Fruit fly (Drosophila melanogaster) whole organism, embryonic: ENCODE results near the gene CAH9.
A peak's percentile ranks its signal among the peaks of the same experiment; 100 is the strongest.

Experiments
- Asciz ChIP-seq: fragments of 200-800 bp; sonication (Bioruptor generic); optimal IDR thresholded peaks from 2 replicates; lab custom pipeline; 2017; ENCODE audit warnings: missing biosample characterization, mild to moderate bottlenecking, missing genetic modification characterization, missing genetic modification reagents
- CG11560 ChIP-seq: fragments of 200-800 bp; sonication (Bioruptor generic); IDR thresholded peaks from 3 replicates; pipeline ENCODE4 v1.3.6; 2022; ENCODE audit warnings: missing biosample characterization, missing genetic modification characterization
- CG11696 ChIP-seq: fragments of 200-800 bp; sonication (Bioruptor generic); IDR thresholded peaks from 2 replicates; pipeline ENCODE4 v1.3.6; 2022; ENCODE audit warnings: missing biosample characterization, missing genetic modification characterization
- CG12236 ChIP-seq: fragments of 200-800 bp; sonication (Bioruptor generic); optimal IDR thresholded peaks from 2 replicates; lab custom pipeline; 2016; ENCODE audit warnings: missing biosample characterization, missing genetic modification characterization
- CG14014 ChIP-seq: fragments of 200-800 bp; sonication (Bioruptor generic); IDR thresholded peaks from 2 replicates; pipeline ENCODE4 v1.3.6; 2022; ENCODE audit warnings: missing biosample characterization, missing genetic modification characterization
- CG14667 ChIP-seq: fragments of 200-800 bp; sonication (Bioruptor generic); IDR thresholded peaks from 2 replicates; pipeline ENCODE4 v1.3.6; 2022; ENCODE audit warnings: missing biosample characterization, missing genetic modification characterization
- CG15601 ChIP-seq: fragments of 200-800 bp; sonication (Bioruptor generic); optimal IDR thresholded peaks from 3 replicates; lab custom pipeline; 2019; ENCODE audit warnings: missing biosample characterization, mild to moderate bottlenecking, missing genetic modification characterization, moderate library complexity
- CG1603 ChIP-seq: fragments of 200-800 bp; sonication (Bioruptor generic); optimal IDR thresholded peaks from 2 replicates; lab custom pipeline; 2019; ENCODE audit warnings: missing biosample characterization, mild to moderate bottlenecking, missing genetic modification characterization, moderate library complexity
- CG16813 ChIP-seq: fragments of 200-800 bp; sonication (Bioruptor generic); IDR thresholded peaks from 3 replicates; pipeline ENCODE4 v1.3.6; 2022; ENCODE audit warnings: missing biosample characterization, missing genetic modification characterization; ENCODE audit not compliant: partially characterized antibody
- CG17361 ChIP-seq: fragments of 200-800 bp; sonication (Bioruptor generic); IDR thresholded peaks from 3 replicates; pipeline ENCODE4 v1.3.6; 2022; ENCODE audit warnings: missing biosample characterization, missing genetic modification characterization
- CG17385 ChIP-seq: fragments of 200-800 bp; sonication (Bioruptor generic); optimal IDR thresholded peaks from 3 replicates; lab custom pipeline; 2018; ENCODE audit warnings: missing biosample characterization, mild to moderate bottlenecking, missing genetic modification characterization
- CG18262 ChIP-seq: fragments of 200-800 bp; optimal IDR thresholded peaks from 3 replicates; lab custom pipeline; 2019; ENCODE audit warnings: missing biosample characterization, mild to moderate bottlenecking, missing genetic modification characterization, moderate library complexity
- CG18764 ChIP-seq: fragments of 200-800 bp; sonication (Bioruptor generic); optimal IDR thresholded peaks from 3 replicates; lab custom pipeline; 2016; ENCODE audit warnings: missing biosample characterization, missing genetic modification characterization
- CG2202 ChIP-seq: fragments of 200-800 bp; sonication (Bioruptor generic); optimal IDR thresholded peaks from 2 replicates; lab custom pipeline; 2018; ENCODE audit warnings: missing biosample characterization, mild to moderate bottlenecking, missing genetic modification characterization
- CG2875 ChIP-seq: fragments of 200-800 bp; sonication (Bioruptor generic); optimal IDR thresholded peaks from 2 replicates; lab custom pipeline; 2017; ENCODE audit warnings: missing biosample characterization, mild to moderate bottlenecking, missing genetic modification characterization, missing genetic modification reagents
- CG4360 ChIP-seq: fragments of 200-800 bp; sonication (Bioruptor generic); IDR thresholded peaks from 2 replicates; pipeline ENCODE4 v1.3.6; 2022; ENCODE audit warnings: missing biosample characterization, missing genetic modification characterization
- CG4820 ChIP-seq: fragments of 200-800 bp; sonication (Bioruptor generic); optimal IDR thresholded peaks from 3 replicates; lab custom pipeline; 2016; ENCODE audit warnings: missing biosample characterization, missing genetic modification characterization
- CG7357 ChIP-seq: fragments of 200-800 bp; sonication (Bioruptor generic); IDR thresholded peaks from 3 replicates; pipeline ENCODE4 v1.3.6; 2022; ENCODE audit warnings: missing biosample characterization, missing genetic modification characterization
- CG7987 ChIP-seq: fragments of 200-800 bp; sonication (Bioruptor generic); optimal IDR thresholded peaks from 2 replicates; lab custom pipeline; 2018; ENCODE audit warnings: missing biosample characterization, mild to moderate bottlenecking, missing genetic modification characterization, moderate library complexity
- CG8089 ChIP-seq: fragments of 200-800 bp; sonication (Bioruptor generic); optimal IDR thresholded peaks from 3 replicates; lab custom pipeline; 2016; ENCODE audit warnings: missing biosample characterization, missing genetic modification characterization
- CG9817 ChIP-seq: fragments of 200-800 bp; sonication (Bioruptor generic); optimal IDR thresholded peaks from 2 replicates; lab custom pipeline; 2018; ENCODE audit warnings: missing biosample characterization, mild to moderate bottlenecking, missing genetic modification characterization, moderate library complexity
- CTCF ChIP-seq: fragments of 200-800 bp; sonication (Bioruptor generic); optimal IDR thresholded peaks from 2 replicates; lab custom pipeline; 2017; ENCODE audit warnings: missing biosample characterization, mild to moderate bottlenecking, missing genetic modification characterization, moderate library complexity
- CkIIα-i1 ChIP-seq: fragments of 200-800 bp; sonication (Bioruptor generic); IDR thresholded peaks from 2 replicates; pipeline ENCODE4 v1.3.6; 2022; ENCODE audit warnings: missing biosample characterization, missing genetic modification characterization
- Dp ChIP-seq: fragments of 200-800 bp; sonication (Bioruptor generic); optimal IDR thresholded peaks from 2 replicates; lab custom pipeline; 2018; ENCODE audit warnings: missing biosample characterization, mild to moderate bottlenecking, missing genetic modification characterization, moderate library complexity
- E2f1 ChIP-seq: fragments of 200-800 bp; sonication (Bioruptor generic); IDR thresholded peaks from 2 replicates; pipeline ENCODE4 v1.3.6; 2022; ENCODE audit warnings: missing biosample characterization, missing genetic modification characterization
- ERR ChIP-seq: fragments of 200-800 bp; sonication (Bioruptor generic); optimal IDR thresholded peaks from 2 replicates; lab custom pipeline; 2016; ENCODE audit warnings: missing biosample characterization, missing genetic modification characterization
- HLH3B ChIP-seq: fragments of 200-800 bp; sonication (Bioruptor generic); IDR thresholded peaks from 2 replicates; pipeline ENCODE4 v1.3.6; 2022; ENCODE audit warnings: missing biosample characterization, missing genetic modification characterization
- MESR4 ChIP-seq: fragments of 200-800 bp; sonication (Bioruptor generic); optimal IDR thresholded peaks from 2 replicates; lab custom pipeline; 2018; ENCODE audit warnings: missing biosample characterization, mild to moderate bottlenecking, missing genetic modification characterization, moderate library complexity
- Max ChIP-seq: fragments of 200-800 bp; sonication (Bioruptor generic); optimal IDR thresholded peaks from 2 replicates; lab custom pipeline; 2016; ENCODE audit warnings: missing biosample characterization, mild to moderate bottlenecking, missing genetic modification characterization
- NC2β ChIP-seq: fragments of 200-800 bp; sonication (Bioruptor generic); optimal IDR thresholded peaks from 2 replicates; lab custom pipeline; 2016; ENCODE audit warnings: missing biosample characterization, missing genetic modification characterization
- Poxn ChIP-seq: fragments of 200-800 bp; sonication (Bioruptor generic); IDR thresholded peaks from 2 replicates; pipeline ENCODE4 v1.3.6; 2022; ENCODE audit warnings: missing biosample characterization, missing genetic modification characterization
- Ptx1 ChIP-seq: fragments of 200-800 bp; sonication (Bioruptor generic); IDR thresholded peaks from 2 replicates; pipeline ENCODE4 v1.3.6; 2022; ENCODE audit warnings: missing biosample characterization, missing genetic modification characterization
- Side ChIP-seq: fragments of 200-800 bp; sonication (Bioruptor generic); optimal IDR thresholded peaks from 2 replicates; lab custom pipeline; 2016; ENCODE audit warnings: missing biosample characterization, missing genetic modification characterization
- Ssrp ChIP-seq: fragments of 200-800 bp; sonication (Bioruptor generic); optimal IDR thresholded peaks from 2 replicates; lab custom pipeline; 2018; ENCODE audit warnings: missing biosample characterization, mild to moderate bottlenecking, missing genetic modification characterization, moderate library complexity
- Tbp ChIP-seq: fragments of >200 bp; optimal IDR thresholded peaks from 2 replicates; lab custom pipeline; 2018; ENCODE audit warnings: missing biosample characterization, missing genetic modification characterization
- Xbp1 ChIP-seq: fragments of 200-800 bp; sonication (Bioruptor generic); optimal IDR thresholded peaks from 3 replicates; lab custom pipeline; 2016; ENCODE audit warnings: missing biosample characterization, mild to moderate bottlenecking, missing genetic modification characterization
- YL-1 ChIP-seq: fragments of 200-800 bp; sonication (Bioruptor generic); optimal IDR thresholded peaks from 3 replicates; lab custom pipeline; 2017; ENCODE audit warnings: missing biosample characterization, mild to moderate bottlenecking, missing genetic modification characterization
- al ChIP-seq: fragments of 200-800 bp; sonication (Bioruptor generic); IDR thresholded peaks from 2 replicates; pipeline ENCODE4 v1.3.6; 2022; ENCODE audit warnings: missing biosample characterization, missing genetic modification characterization
- ap ChIP-seq: fragments of 200-800 bp; sonication (Bioruptor generic); IDR thresholded peaks from 2 replicates; pipeline ENCODE4 v1.3.6; 2022; ENCODE audit warnings: missing biosample characterization, missing genetic modification characterization
- cad ChIP-seq: fragments of >200 bp; optimal IDR thresholded peaks from 2 replicates; lab custom pipeline; 2017; ENCODE audit warnings: missing biosample characterization, missing genetic modification characterization
- cg ChIP-seq: fragments of 200-800 bp; sonication (Bioruptor generic); optimal IDR thresholded peaks from 3 replicates; lab custom pipeline; 2019; ENCODE audit warnings: missing biosample characterization, mild to moderate bottlenecking, missing genetic modification characterization, moderate library complexity
- corto ChIP-seq: fragments of 200-800 bp; sonication (Bioruptor generic); optimal IDR thresholded peaks from 2 replicates; lab custom pipeline; 2016; ENCODE audit warnings: missing biosample characterization, mild to moderate bottlenecking, missing genetic modification characterization, moderate library complexity
- da ChIP-seq: fragments of 200-800 bp; sonication (Bioruptor generic); optimal IDR thresholded peaks from 2 replicates; lab custom pipeline; 2016; ENCODE audit warnings: missing biosample characterization, missing genetic modification characterization
- dmrt99B ChIP-seq: fragments of 200-800 bp; sonication (Bioruptor generic); optimal IDR thresholded peaks from 2 replicates; lab custom pipeline; 2018; ENCODE audit warnings: missing biosample characterization, mild to moderate bottlenecking, missing genetic modification characterization, moderate library complexity
- grau ChIP-seq: fragments of 200-800 bp; optimal IDR thresholded peaks from 3 replicates; lab custom pipeline; 2019; ENCODE audit warnings: missing biosample characterization, mild to moderate bottlenecking, missing genetic modification characterization, moderate library complexity
- ind ChIP-seq: fragments of 200-800 bp; sonication (Bioruptor generic); optimal IDR thresholded peaks from 3 replicates; lab custom pipeline; 2016; ENCODE audit warnings: missing biosample characterization, missing genetic modification characterization
- kay ChIP-seq: fragments of 200-800 bp; sonication (Bioruptor generic); optimal IDR thresholded peaks from 2 replicates; lab custom pipeline; 2016; ENCODE audit warnings: missing biosample characterization, missing genetic modification characterization
- lov ChIP-seq, 2 experiments: fragments of 200-800 bp in 1 of 2; fragments of >200 bp in 1 of 2; sonication (Bioruptor generic) in 1 of 2; IDR thresholded peaks in 1 of 2; optimal IDR thresholded peaks in 1 of 2; 2 replicates in 1 of 2; 3 replicates in 1 of 2; pipeline versions ENCODE4 v1.3.6 to Lab custom; 2017 to 2022; ENCODE audit warnings: missing biosample characterization in 1 of 2, missing genetic modification characterization in 1 of 2
- mirr ChIP-seq: fragments of 200-800 bp; sonication (Bioruptor generic); optimal IDR thresholded peaks from 3 replicates; lab custom pipeline; 2018; ENCODE audit warnings: missing biosample characterization, mild to moderate bottlenecking, missing genetic modification characterization
- mld ChIP-seq: fragments of 200-800 bp; sonication (Bioruptor generic); IDR thresholded peaks from 3 replicates; pipeline ENCODE4 v1.3.6; 2022; ENCODE audit warnings: missing biosample characterization, missing genetic modification characterization; ENCODE audit not compliant: partially characterized antibody
- wdn ChIP-seq: fragments of 200-800 bp; sonication (Bioruptor generic); IDR thresholded peaks from 2 replicates; pipeline ENCODE4 v1.3.6; 2022; ENCODE audit warnings: missing biosample characterization, missing genetic modification characterization
- zf30C ChIP-seq: fragments of 200-800 bp; sonication (Bioruptor generic); optimal IDR thresholded peaks from 3 replicates; lab custom pipeline; 2018; ENCODE audit warnings: missing biosample characterization, mild to moderate bottlenecking, missing genetic modification characterization

CAH9 gene

DNA sequence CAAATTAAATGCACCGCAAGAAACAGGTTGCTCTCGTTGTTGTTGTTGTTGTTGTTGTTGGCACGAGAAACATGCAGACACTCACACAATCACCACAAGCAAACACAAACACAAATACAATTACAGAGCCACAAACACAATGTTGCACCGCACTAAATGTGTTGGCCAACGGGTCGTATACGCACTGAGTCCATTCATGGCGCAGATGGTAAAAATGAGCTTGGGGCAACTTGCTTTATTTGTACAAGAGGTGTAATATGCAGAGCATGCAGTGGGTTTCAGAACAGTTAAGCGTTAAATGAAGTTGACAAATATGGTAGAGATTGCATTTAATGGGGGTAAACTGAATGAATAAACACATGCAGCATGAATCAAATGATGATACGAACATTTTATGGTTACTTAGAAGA lies 31.9 kb upstream of the CAH9 start (continued):
- peak; percentile 81 for TF ChIP-seq Asciz (GFP tag; lab: Kevin White, UChicago)
- no peak for TF ChIP-seq da (GFP tag; lab: Kevin White, UChicago)
- TF ChIP-seq CG16813 (GFP tag; lab: Robert Waterston, UW) = no peak
- no peak for TF ChIP-seq CG11560 (tag; lab: Robert Waterston, UW)
- TF ChIP-seq CG18262 (tag; lab: Kevin White, UChicago) = peak; percentile 42
- peak; percentile 80 for TF ChIP-seq cg
- TF ChIP-seq lov (optimal IDR thresholded peaks at IDR 0.05; lab: Kevin White, UChicago) = no peak
- TF ChIP-seq lov (GFP tag; IDR thresholded peaks at IDR 0.05; lab: Robert Waterston, UW) = no peak
- TF ChIP-seq CG17361 (GFP tag; lab: Robert Waterston, UW) = peak; percentile 56; the same call in 2 of the 3 replicates
- TF ChIP-seq Poxn (GFP tag; lab: Robert Waterston, UW) = no peak
- TF ChIP-seq CG14014 (GFP tag; lab: Robert Waterston, UW) = no peak
- no peak for TF ChIP-seq corto
- no peak for TF ChIP-seq NC2β (GFP tag; lab: Kevin White, UChicago)
- peak; percentile 40 for TF ChIP-seq CG17385
- TF ChIP-seq ap = no peak
- peak; percentile 18 for TF ChIP-seq CG7987 (GFP tag; lab: Kevin White, UChicago)
- TF ChIP-seq mirr (GFP tag; lab: Kevin White, UChicago) = no peak
- peak; percentile 52 for TF ChIP-seq CG12236 (GFP tag; lab: Kevin White, UChicago)
- no peak for TF ChIP-seq mld
- TF ChIP-seq Ssrp (tag; lab: Kevin White, UChicago) = no peak
- peak; percentile 1 for TF ChIP-seq CG18764 (GFP tag; lab: Kevin White, UChicago)
- no peak for TF ChIP-seq grau (tag; lab: Kevin White, UChicago)
- no peak for TF ChIP-seq wdn (GFP tag; lab: Robert Waterston, UW)
- TF ChIP-seq YL-1 = peak; percentile 27
- peak; percentile 68 for TF ChIP-seq CG1603 (tag; lab: Kevin White, UChicago)
- TF ChIP-seq zf30C (GFP tag; lab: Kevin White, UChicago) = no peak
- peak; percentile 78 for TF ChIP-seq CG2875
- peak; percentile 91 for TF ChIP-seq CG4360 (GFP tag; lab: Robert Waterston, UW)
- no peak for TF ChIP-seq CG9817 (tag; lab: Kevin White, UChicago)
- no peak for TF ChIP-seq Xbp1 (GFP tag; lab: Kevin White, UChicago)
- no peak for TF ChIP-seq CG14667 (GFP tag; lab: Robert Waterston, UW)
- TF ChIP-seq ERR (GFP tag; lab: Kevin White, UChicago) = no peak
- peak; percentile 9 for TF ChIP-seq CTCF (GFP tag; lab: Kevin White, UChicago)
- no peak for TF ChIP-seq CG11696
- TF ChIP-seq dmrt99B (tag; lab: Kevin White, UChicago) = peak; percentile 54
- peak; percentile 34 for TF ChIP-seq CG2202
- TF ChIP-seq al = no peak
- TF ChIP-seq MESR4 (GFP tag; lab: Kevin White, UChicago) = no peak
- TF ChIP-seq cad (GFP tag; lab: Kevin White, UChicago) = no peak
- TF ChIP-seq Side (GFP tag; lab: Kevin White, UChicago) = no peak
- peak; percentile 83 for TF ChIP-seq CG15601
- no peak for TF ChIP-seq Tbp (GFP tag; lab: Kevin White, UChicago)
- no peak for TF ChIP-seq kay (GFP tag; lab: Kevin White, UChicago)
- TF ChIP-seq Dp (GFP tag; lab: Kevin White, UChicago) = no peak
- no peak for TF ChIP-seq ind (GFP tag; lab: Kevin White, UChicago)
- no peak for TF ChIP-seq Ptx1 (GFP tag; lab: Robert Waterston, UW)
- TF ChIP-seq CG4820 (GFP tag; lab: Kevin White, UChicago) = no peak
- no peak; the same call in 1 of the 2 replicates for TF ChIP-seq HLH3B
- TF ChIP-seq E2f1 (GFP tag; lab: Robert Waterston, UW) = no peak
- TF ChIP-seq CG7357 (GFP tag; lab: Robert Waterston, UW) = no peak
- no peak for TF ChIP-seq Max (GFP tag; lab: Kevin White, UChicago)
- no peak for TF ChIP-seq CkIIα-i1 (GFP tag; lab: Robert Waterston, UW)
- peak; percentile 30 for TF ChIP-seq CG8089
